Fruit fly (Drosophila melanogaster) whole organism, embryonic: ENCODE results near the gene Rsbp15.

Source experiments
- Atf3 ChIP-seq: fragments of 200-800 bp; sonication (Bioruptor generic); optimal IDR thresholded peaks from 3 replicates; lab custom pipeline; 2016; ENCODE audit warnings: missing biosample characterization, missing genetic modification characterization
- Bteb2 ChIP-seq: fragments of 200-800 bp; sonication (Bioruptor generic); optimal IDR thresholded peaks from 2 replicates; lab custom pipeline; 2016; ENCODE audit warnings: missing biosample characterization, missing genetic modification characterization
- CG10431 ChIP-seq: fragments of 200-800 bp; sonication (Bioruptor generic); optimal IDR thresholded peaks from 3 replicates; lab custom pipeline; 2018; ENCODE audit warnings: missing biosample characterization, mild to moderate bottlenecking, missing genetic modification characterization
- CG11696 ChIP-seq: fragments of 200-800 bp; sonication (Bioruptor generic); IDR thresholded peaks from 2 replicates; pipeline ENCODE4 v1.3.6; 2022; ENCODE audit warnings: missing biosample characterization, missing genetic modification characterization
- CG15479 ChIP-seq: fragments of 200-800 bp; sonication (Bioruptor generic); optimal IDR thresholded peaks from 3 replicates; lab custom pipeline; 2019; ENCODE audit warnings: missing biosample characterization, mild to moderate bottlenecking, missing genetic modification characterization, moderate library complexity
- CG15514 ChIP-seq: fragments of 200-800 bp; sonication (Bioruptor generic); optimal IDR thresholded peaks from 3 replicates; lab custom pipeline; 2017; ENCODE audit warnings: missing biosample characterization, missing genetic modification characterization, mild to moderate bottlenecking, moderate library complexity, missing genetic modification reagents
- CG16779 ChIP-seq: fragments of 200-800 bp; sonication (Bioruptor generic); IDR thresholded peaks from 2 replicates; pipeline ENCODE4 v1.3.6; 2022; ENCODE audit warnings: missing biosample characterization, missing genetic modification characterization
- CG2202 ChIP-seq: fragments of 200-800 bp; sonication (Bioruptor generic); optimal IDR thresholded peaks from 2 replicates; lab custom pipeline; 2018; ENCODE audit warnings: missing biosample characterization, mild to moderate bottlenecking, missing genetic modification characterization
- CG30403 ChIP-seq: fragments of 200-800 bp; sonication (Bioruptor generic); optimal IDR thresholded peaks from 3 replicates; lab custom pipeline; 2016; ENCODE audit warnings: missing biosample characterization, missing genetic modification characterization
- CG31365 ChIP-seq: fragments of 200-800 bp; sonication (Bioruptor generic); optimal IDR thresholded peaks from 2 replicates; lab custom pipeline; 2018; ENCODE audit warnings: missing biosample characterization, mild to moderate bottlenecking, missing genetic modification characterization
- CG6813 ChIP-seq: fragments of 200-800 bp; sonication (Bioruptor generic); optimal IDR thresholded peaks from 2 replicates; lab custom pipeline; 2017; ENCODE audit warnings: missing biosample characterization, missing genetic modification characterization, mild to moderate bottlenecking, moderate library complexity, missing genetic modification reagents
- CTCF ChIP-seq: fragments of 200-800 bp; sonication (Bioruptor generic); optimal IDR thresholded peaks from 2 replicates; lab custom pipeline; 2017; ENCODE audit warnings: missing biosample characterization, mild to moderate bottlenecking, missing genetic modification characterization, moderate library complexity
- CrebB ChIP-seq: fragments of 200-800 bp; sonication (Bioruptor generic); optimal IDR thresholded peaks from 3 replicates; lab custom pipeline; 2018; ENCODE audit warnings: missing biosample characterization, mild to moderate bottlenecking, missing genetic modification characterization
- GATAe ChIP-seq: fragments of 200-800 bp; sonication (Bioruptor generic); conservative IDR thresholded peaks from 2 replicates; pipeline ENCODE4 v1.3.6; 2022; ENCODE audit warnings: missing biosample characterization, missing genetic modification characterization
- HLH54F ChIP-seq: fragments of 200-800 bp; sonication (Bioruptor generic); optimal IDR thresholded peaks from 3 replicates; lab custom pipeline; 2016; ENCODE audit warnings: missing biosample characterization, missing genetic modification characterization
- Hand ChIP-seq: fragments of 200-800 bp; sonication (Bioruptor generic); optimal IDR thresholded peaks from 2 replicates; lab custom pipeline; 2017; ENCODE audit warnings: mild to moderate bottlenecking, missing biosample characterization, missing genetic modification reagents, missing genetic modification characterization
- Hsf ChIP-seq: fragments of 200-800 bp; sonication (Bioruptor generic); optimal IDR thresholded peaks from 3 replicates; lab custom pipeline; 2016; ENCODE audit warnings: missing biosample characterization, missing genetic modification characterization
- Nf-YC ChIP-seq: fragments of 200-800 bp; optimal IDR thresholded peaks from 3 replicates; lab custom pipeline; 2019; ENCODE audit warnings: missing biosample characterization, mild to moderate bottlenecking, missing genetic modification characterization, moderate library complexity
- Optix ChIP-seq: fragments of 200-800 bp; sonication (Bioruptor generic); IDR thresholded peaks from 3 replicates; pipeline ENCODE4 v1.3.6; 2022; ENCODE audit warnings: missing biosample characterization, missing genetic modification characterization
- Pdp1 ChIP-seq, 2 experiments: fragments of 200-800 bp; sonication (Bioruptor generic); optimal IDR thresholded peaks; 3 replicates each; lab custom pipeline; 2016; ENCODE audit warnings: missing biosample characterization in 2 of 2, missing genetic modification characterization in 2 of 2, mild to moderate bottlenecking in 1 of 2, moderate library complexity in 1 of 2
- Spps ChIP-seq: fragments of 200-800 bp; sonication (Bioruptor generic); optimal IDR thresholded peaks from 2 replicates; lab custom pipeline; 2018; ENCODE audit warnings: missing biosample characterization, mild to moderate bottlenecking, missing genetic modification characterization
- TFAM ChIP-seq: fragments of 200-800 bp; sonication (Bioruptor generic); optimal IDR thresholded peaks from 2 replicates; lab custom pipeline; 2017; ENCODE audit warnings: missing biosample characterization, missing genetic modification characterization, inconsistent platforms
- bcd ChIP-seq: fragments of 200-800 bp; sonication (Bioruptor generic); optimal IDR thresholded peaks from 2 replicates; lab custom pipeline; 2017; ENCODE audit warnings: missing biosample characterization, mild to moderate bottlenecking, missing genetic modification characterization
- btn ChIP-seq: fragments of 200-800 bp; sonication (Bioruptor generic); optimal IDR thresholded peaks from 2 replicates; lab custom pipeline; 2016; ENCODE audit warnings: missing biosample characterization, missing genetic modification characterization
- cg ChIP-seq: fragments of 200-800 bp; sonication (Bioruptor generic); optimal IDR thresholded peaks from 3 replicates; lab custom pipeline; 2019; ENCODE audit warnings: missing biosample characterization, mild to moderate bottlenecking, missing genetic modification characterization, moderate library complexity
- chif ChIP-seq, 2 experiments: fragments of 200-800 bp; sonication (Bioruptor generic); optimal IDR thresholded peaks; 3 replicates each; lab custom pipeline; 2016; ENCODE audit warnings: missing biosample characterization in 2 of 2, missing genetic modification characterization in 2 of 2
- dati ChIP-seq: fragments of 200-800 bp; sonication (Bioruptor generic); IDR thresholded peaks from 2 replicates; pipeline ENCODE4 v1.3.6; 2022; ENCODE audit warnings: missing biosample characterization, missing genetic modification characterization
- grau ChIP-seq: fragments of 200-800 bp; optimal IDR thresholded peaks from 3 replicates; lab custom pipeline; 2019; ENCODE audit warnings: missing biosample characterization, mild to moderate bottlenecking, missing genetic modification characterization, moderate library complexity
- gro ChIP-seq: fragments of 200-800 bp; sonication (Bioruptor generic); optimal IDR thresholded peaks from 2 replicates; lab custom pipeline; 2016; ENCODE audit warnings: missing biosample characterization, missing genetic modification characterization
- jigr1 ChIP-seq: fragments of 200-800 bp; sonication (Bioruptor generic); IDR thresholded peaks from 3 replicates; pipeline ENCODE4 v1.3.6; 2022; ENCODE audit warnings: missing biosample characterization, missing genetic modification characterization
- kay ChIP-seq: fragments of 200-800 bp; sonication (Bioruptor generic); optimal IDR thresholded peaks from 2 replicates; lab custom pipeline; 2016; ENCODE audit warnings: missing biosample characterization, missing genetic modification characterization
- lab ChIP-seq: fragments of 200-800 bp; sonication (Bioruptor generic); optimal IDR thresholded peaks from 3 replicates; lab custom pipeline; 2017; ENCODE audit warnings: missing biosample characterization, missing genetic modification characterization, mild to moderate bottlenecking, moderate library complexity, missing genetic modification reagents
- pho ChIP-seq: fragments of 200-800 bp; sonication (Bioruptor generic); optimal IDR thresholded peaks from 2 replicates; lab custom pipeline; 2016; ENCODE audit warnings: missing biosample characterization, missing genetic modification characterization
- rib ChIP-seq: fragments of 200-800 bp; sonication (Bioruptor generic); IDR thresholded peaks from 2 replicates; pipeline ENCODE4 v1.3.6; 2022; ENCODE audit warnings: missing biosample characterization, missing genetic modification characterization
- sens-2 ChIP-seq: fragments of 200-800 bp; sonication (Bioruptor generic); IDR thresholded peaks from 2 replicates; pipeline ENCODE4 v1.3.6; 2022; ENCODE audit warnings: missing biosample characterization, missing genetic modification characterization
- sqz ChIP-seq: fragments of 200-800 bp; sonication (Bioruptor generic); optimal IDR thresholded peaks from 3 replicates; lab custom pipeline; 2018; ENCODE audit warnings: missing biosample characterization, mild to moderate bottlenecking, missing genetic modification characterization
- twi ChIP-seq: fragments of 200-800 bp; optimal IDR thresholded peaks from 2 replicates; lab custom pipeline; 2019; ENCODE audit warnings: missing biosample characterization, mild to moderate bottlenecking, missing genetic modification characterization, moderate library complexity
- vvl ChIP-seq: fragments of 200-800 bp; sonication (Bioruptor generic); IDR thresholded peaks from 2 replicates; pipeline ENCODE4 v1.3.6; 2022; ENCODE audit warnings: missing biosample characterization, missing genetic modification characterization
- yki ChIP-seq: fragments of >200 bp; optimal IDR thresholded peaks from 3 replicates; lab custom pipeline; 2018

Gene Rsbp15

dm6 chr3R:12229113-12229512 lies 6.9 kb downstream of the Rsbp15 start, which contains the start of gene CG3916:
CG3916 (plus strand) TSS chr3R:12229413.
- TF ChIP-seq lab (GFP tag; lab: Kevin White, UChicago) = no peak
- no peak for TF ChIP-seq Optix
- no peak for TF ChIP-seq HLH54F (GFP tag; lab: Kevin White, UChicago)
- TF ChIP-seq vvl (GFP tag; lab: Robert Waterston, UW) = no peak
- no peak for TF ChIP-seq CG11696 (GFP tag; lab: Robert Waterston, UW)
- no peak for TF ChIP-seq kay
- no peak for TF ChIP-seq CG15514 (GFP tag; lab: Kevin White, UChicago)
- TF ChIP-seq CG10431 (GFP tag; lab: Kevin White, UChicago) = no peak
- no peak for TF ChIP-seq pho (GFP tag; lab: Kevin White, UChicago)
- TF ChIP-seq Pdp1 (GFP tag; optimal IDR thresholded peaks at IDR 0.05; lab: Kevin White, UChicago) = no peak
- no peak for TF ChIP-seq Nf-YC (tag; lab: Kevin White, UChicago)
- TF ChIP-seq rib (GFP tag; lab: Robert Waterston, UW) = no peak
- no peak for TF ChIP-seq Hand (GFP tag; lab: Kevin White, UChicago)
- no peak for TF ChIP-seq GATAe

- no peak for TF ChIP-seq grau (tag; lab: Kevin White, UChicago)
- no peak for TF ChIP-seq CG30403 (GFP tag; lab: Kevin White, UChicago)
- TF ChIP-seq Spps (tag; lab: Kevin White, UChicago) = no peak
- TF ChIP-seq cg (GFP tag; lab: Kevin White, UChicago) = no peak
- no peak for TF ChIP-seq sens-2 (GFP tag; lab: Robert Waterston, UW)
- TF ChIP-seq twi (tag; lab: Kevin White, UChicago) = no peak
Measured at dm6 chr3R:12232629-12233028, 10.4 kb downstream of the Rsbp15 start, which contains the start of gene Pglym87. Pglym87 (minus strand) TSS chr3R:12232729.

dm6 chr3R:12234584-12234983 lies 12.4 kb downstream of the Rsbp15 start, which contains the start of gene Cyp313a5:
Cyp313a5 (minus strand) TSS chr3R:12234684.
- TF ChIP-seq CG6813 (GFP tag; lab: Kevin White, UChicago) (no peak), CG16779 (no peak), CrebB (tag; lab: Kevin White, UChicago) (no peak), CG31365 (tag; lab: Kevin White, UChicago) (no peak)

dm6 chr3R:12236804-12237203 lies 14.6 kb downstream of the Rsbp15 start, which contains the start of gene Cyp313a2:
Cyp313a2 (minus strand) TSS chr3R:12236904.
- TF ChIP-seq CG15479 (no peak), dati (no peak), Hsf (GFP tag; lab: Kevin White, UChicago) (no peak), yki (lab: Kevin White, UChicago) (no peak), jigr1 (GFP tag; lab: Robert Waterston, UW) (no peak), btn (GFP tag; lab: Kevin White, UChicago) (no peak), Atf3 (GFP tag; lab: Kevin White, UChicago) (no peak), CG2202 (no peak), gro (GFP tag; lab: Kevin White, UChicago) (no peak), Bteb2 (no peak), sqz (GFP tag; lab: Kevin White, UChicago) (no peak), CTCF (GFP tag; lab: Kevin White, UChicago) (no peak), chif (GFP tag; optimal IDR thresholded peaks at IDR 0.05; lab: Kevin White, UChicago) (no peak), bcd (GFP tag; lab: Kevin White, UChicago) (no peak), TFAM (GFP tag; lab: Kevin White, UChicago) (no peak)
- TF ChIP-seq, all 482 proteins: peak for 0
